Worm (Caenorhabditis elegans): Measurements from ENCODE around the gene qdpr-1.
A peak's percentile ranks its signal among the peaks of the same experiment; 100 is the strongest.

Gene qdpr-1

DNA sequence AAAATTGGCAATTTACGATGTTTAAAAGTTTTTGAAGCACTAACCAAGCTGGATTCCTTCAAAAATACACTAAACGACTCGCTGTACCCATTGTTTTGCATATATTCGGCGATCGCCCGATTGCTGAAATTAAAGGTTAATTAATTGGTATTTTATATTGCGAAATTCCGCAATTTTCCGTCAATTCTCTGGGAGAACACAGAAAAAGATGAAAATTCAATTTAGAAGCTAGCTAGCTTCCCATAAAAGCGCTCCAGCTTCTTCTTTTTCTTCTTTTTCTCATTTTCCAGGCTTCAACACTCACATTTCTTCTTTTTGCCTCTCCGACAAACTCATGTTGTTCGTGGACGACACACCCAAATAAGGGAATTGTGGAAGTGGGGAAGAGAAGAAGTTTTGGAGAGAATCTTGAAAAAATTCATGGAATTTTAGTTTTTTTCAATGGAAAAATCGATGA lies 17.4 kb upstream of the qdpr-1 start, which contains the start of gene lis-1:
lis-1 (minus strand) TSS at position 407 of the 457 bp plus-strand sequence.
- TF ChIP-seq blmp-1 (tag; optimal IDR thresholded peaks at IDR 0.05; ENCODE audit: insufficient read depth): no peak
- peak in 1 of 2 experiments; percentile 46 for TF ChIP-seq lsy-2 (tag; optimal IDR thresholded peaks at IDR 0.05)
- no peak for TF ChIP-seq nhr-12 (tag; optimal IDR thresholded peaks at IDR 0.05)
- TF ChIP-seq crh-2 (tag; optimal IDR thresholded peaks at IDR 0.05): no peak

DNA sequence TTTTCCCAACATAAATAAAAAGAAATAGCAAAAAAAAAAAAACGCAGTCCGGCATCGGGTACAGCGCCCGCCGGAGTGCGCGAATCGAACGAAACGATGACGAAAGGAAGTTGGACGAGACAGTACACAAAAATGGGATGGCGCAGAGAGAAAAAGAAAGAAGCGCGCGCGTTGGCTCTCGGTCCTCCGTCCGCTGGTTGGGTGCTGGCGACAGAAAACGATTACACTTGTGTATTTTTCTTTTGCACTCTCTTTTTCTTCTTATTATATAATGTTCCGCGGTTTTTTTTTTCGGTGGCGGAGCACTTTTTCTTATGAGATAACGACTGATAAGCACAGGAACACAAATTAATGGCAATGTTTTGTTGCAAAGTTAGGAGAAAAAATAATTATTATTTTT lies 16.5 kb upstream of the qdpr-1 start:
- TF ChIP-seq C34F6.9 (tag; optimal IDR thresholded peaks at IDR 0.05): peak; percentile 40
- peak; percentile 24 for TF ChIP-seq gmeb-1 (tag; optimal IDR thresholded peaks at IDR 0.05)
- TF ChIP-seq ama-1 (optimal IDR thresholded peaks at IDR 0.05): no peak
- TF ChIP-seq nhr-77 (tag; optimal IDR thresholded peaks at IDR 0.05): no peak
- TF ChIP-seq mbf-1 (tag; optimal IDR thresholded peaks at IDR 0.05): no peak
- TF ChIP-seq alr-1 (tag; optimal IDR thresholded peaks at IDR 0.05): no peak
- TF ChIP-seq crh-2 (tag; optimal IDR thresholded peaks at IDR 0.05): peak; percentile 52
- peak; percentile 24 for TF ChIP-seq nhr-129 (tag; optimal IDR thresholded peaks at IDR 0.05)
- TF ChIP-seq mab-5 (tag; optimal IDR thresholded peaks at IDR 0.05): no peak
- TF ChIP-seq peb-1 (tag; optimal IDR thresholded peaks at IDR 0.05): no peak
- peak; percentile 32 for TF ChIP-seq sma-3 (GFP tag; optimal IDR thresholded peaks at IDR 0.05)
- TF ChIP-seq ceh-82 (tag; optimal IDR thresholded peaks at IDR 0.05): no peak
- no peak for TF ChIP-seq nhr-23 (tag; optimal IDR thresholded peaks at IDR 0.05)
- TF ChIP-seq nhr-10 (tag; optimal IDR thresholded peaks at IDR 0.05): no peak
- TF ChIP-seq F13H6.1 (tag; optimal IDR thresholded peaks at IDR 0.05): peak; percentile 77
- TF ChIP-seq elt-3 (tag; optimal IDR thresholded peaks at IDR 0.05): no peak
- TF ChIP-seq elt-1 (tag; optimal IDR thresholded peaks at IDR 0.05): no peak
- TF ChIP-seq nhr-21 (tag; optimal IDR thresholded peaks at IDR 0.05): no peak
- TF ChIP-seq R02D3.7 (tag; optimal IDR thresholded peaks at IDR 0.05): no peak
- TF ChIP-seq nhr-12 (tag; optimal IDR thresholded peaks at IDR 0.05): no peak
- no peak for TF ChIP-seq ztf-11 (tag; optimal IDR thresholded peaks at IDR 0.05)
- TF ChIP-seq skn-1 (tag; optimal IDR thresholded peaks at IDR 0.05): no peak
- no peak for TF ChIP-seq ztf-4 (tag; optimal IDR thresholded peaks at IDR 0.05)
- no peak for TF ChIP-seq nhr-237 (tag; optimal IDR thresholded peaks at IDR 0.05)
- peak; percentile 54 for TF ChIP-seq unc-55 (GFP tag; optimal IDR thresholded peaks at IDR 0.05)
- no peak for TF ChIP-seq unc-62 (GFP tag; optimal IDR thresholded peaks at IDR 0.05)
- peak; percentile 36 for TF ChIP-seq lin-11 (tag; optimal IDR thresholded peaks at IDR 0.05)
- TF ChIP-seq ceh-16 (tag; optimal IDR thresholded peaks at IDR 0.05): no peak
- no peak for TF ChIP-seq ztf-1 (GFP tag; conservative IDR thresholded peaks at IDR 0.05)
- no peak for TF ChIP-seq aly-2 (tag; optimal IDR thresholded peaks at IDR 0.05)
- TF ChIP-seq sma-9 (GFP tag; optimal IDR thresholded peaks at IDR 0.05): no peak
- TF ChIP-seq sma-9 (tag; optimal IDR thresholded peaks at IDR 0.05): no peak
- no peak for TF ChIP-seq lin-13 (GFP tag; optimal IDR thresholded peaks at IDR 0.05)
- TF ChIP-seq unc-39 (tag; optimal IDR thresholded peaks at IDR 0.05): no peak
- no peak for TF ChIP-seq ZK546.5 (tag; optimal IDR thresholded peaks at IDR 0.05)
- peak; percentile 8 to 67 for TF ChIP-seq lsy-2 (tag; optimal IDR thresholded peaks at IDR 0.05)
- TF ChIP-seq lin-39 (tag; optimal IDR thresholded peaks at IDR 0.05): no peak
- TF ChIP-seq egl-27 (tag; optimal IDR thresholded peaks at IDR 0.05): no peak
- TF ChIP-seq zag-1 (tag; optimal IDR thresholded peaks at IDR 0.05): peak; percentile 13
- no peak for TF ChIP-seq blmp-1 (tag; optimal IDR thresholded peaks at IDR 0.05; ENCODE audit: insufficient read depth)
- TF ChIP-seq Y55F3AM.14 (GFP tag; optimal IDR thresholded peaks at IDR 0.05): no peak
- no peak for TF ChIP-seq dmd-4 (tag; optimal IDR thresholded peaks at IDR 0.05)
- TF ChIP-seq nhr-6 (tag; optimal IDR thresholded peaks at IDR 0.05): no peak
- no peak for TF ChIP-seq nhr-11 (tag; optimal IDR thresholded peaks at IDR 0.05)
- TF ChIP-seq mdl-1 (tag; optimal IDR thresholded peaks at IDR 0.05): peak in 1 of 2 experiments; percentile 19
- no peak for TF ChIP-seq snpc-4 (tag; optimal IDR thresholded peaks at IDR 0.05)
- TF ChIP-seq fos-1 (tag; optimal IDR thresholded peaks at IDR 0.05): peak; percentile 86
- TF ChIP-seq nhr-25 (tag; optimal IDR thresholded peaks at IDR 0.05): no peak
- TF ChIP-seq sem-4 (tag; optimal IDR thresholded peaks at IDR 0.05): no peak
